Worm (Caenorhabditis elegans) whole organism, young adult: ENCODE measurements around the gene R53.5.

Experiments used
- B0035.1 ChIP-seq: sonication (generic microtip); optimal IDR thresholded peaks from 2 replicates; lab custom pipeline; 2016; ENCODE audit warnings: missing genetic modification characterization, mild to moderate bottlenecking, missing compliant biosample characterization, missing genotype, missing genetic modification reagents
- C17E4.6 ChIP-seq: fragments of 200-800 bp; sonication (Bioruptor generic); IDR thresholded peaks from 2 replicates; pipeline ENCODE4 v1.3.6; 2022; ENCODE audit warnings: missing genetic modification reagents, missing genetic modification characterization, missing compliant biosample characterization
- Y53F4B.3 ChIP-seq: fragments of 200-800 bp; sonication (Bioruptor generic); IDR thresholded peaks from 2 replicates; pipeline ENCODE4 v1.3.6; 2022; ENCODE audit warnings: missing genetic modification reagents, missing genetic modification characterization, missing compliant biosample characterization
- Y56A3A.18 ChIP-seq: fragments of 200-800 bp; sonication (Bioruptor generic); IDR thresholded peaks from 2 replicates; pipeline ENCODE4 v1.3.6; 2022; ENCODE audit warnings: missing genetic modification reagents, missing genetic modification characterization, missing compliant biosample characterization
- Y79H2A.3 ChIP-seq: fragments of 200-800 bp; sonication (Bioruptor generic); conservative IDR thresholded peaks from 2 replicates; pipeline ENCODE4 v1.3.6; 2022; ENCODE audit warnings: missing genetic modification reagents, missing genetic modification characterization, missing compliant biosample characterization
- atf-7 ChIP-seq: sonication (generic microtip); optimal IDR thresholded peaks from 2 replicates; lab custom pipeline; 2017; ENCODE audit warnings: mild to moderate bottlenecking, missing genetic modification characterization, missing compliant biosample characterization
- attf-6 ChIP-seq: fragments of 200-800 bp; sonication (Bioruptor generic); IDR thresholded peaks from 2 replicates; pipeline ENCODE4 v1.3.6; 2022; ENCODE audit warnings: missing genetic modification reagents, missing genetic modification characterization, missing compliant biosample characterization
- nhr-179 ChIP-seq: sonication (generic microtip); optimal IDR thresholded peaks from 2 replicates; lab custom pipeline; 2016; ENCODE audit warnings: mild to moderate bottlenecking, missing genetic modification characterization, missing compliant biosample characterization
- rcor-1 ChIP-seq: fragments of 200-800 bp; sonication (Bioruptor generic); IDR thresholded peaks from 2 replicates; pipeline ENCODE4 v1.3.6; 2022; ENCODE audit warnings: missing genetic modification reagents, missing genetic modification characterization, missing compliant biosample characterization
- rpc-1 ChIP-seq, 2 experiments: fragments of 150-350 bp in 1 of 2; sonication (generic microtip) in 1 of 2; optimal IDR thresholded peaks; 2 replicates each; lab custom pipeline; 2014 to 2018; ENCODE audit warnings: missing biosample characterization in 1 of 2, missing genetic modification characterization in 1 of 2, missing genetic modification reagents in 1 of 2, missing genotype in 1 of 2
- zim-3 ChIP-seq: sonication (generic microtip); optimal IDR thresholded peaks from 2 replicates; lab custom pipeline; 2017; ENCODE audit warnings: mild to moderate bottlenecking, missing genetic modification characterization, moderate library complexity, missing compliant biosample characterization

- TF ChIP-seq Y56A3A.18 (GFP tag; lab: Robert Waterston, UW) (no peak), attf-6 (GFP tag; lab: Robert Waterston, UW) (no peak), Y53F4B.3 (GFP tag; lab: Robert Waterston, UW) (no peak), Y79H2A.3 (GFP tag; lab: Robert Waterston, UW) (no peak), C17E4.6 (GFP tag; lab: Robert Waterston, UW) (no peak), zim-3 (tag; lab: Kevin White, UChicago) (no peak), B0035.1 (tag; lab: Kevin White, UChicago) (no peak), rpc-1 (optimal IDR thresholded peaks at IDR 0.05; lab: Kevin White, UChicago) (no peak), rpc-1 (tag; optimal IDR thresholded peaks at IDR 0.05; lab: Kevin White, UChicago) (no peak), rcor-1 (GFP tag; lab: Robert Waterston, UW) (no peak), nhr-179 (no peak), atf-7 (tag; lab: Kevin White, UChicago) (no peak)
These were observed 38.8 kb downstream of the R53.5 start, which contains the start of gene pho-11 for ce11 chrII:9931476-9931875.
